Fruit fly (Drosophila melanogaster) whole organism, wandering third instar larva: ENCODE measurements around the gene CG11892.

Experiments
- Abd-B ChIP-seq: fragments of >200 bp; optimal IDR thresholded peaks from 2 replicates; lab custom pipeline; 2017; ENCODE audit warnings: missing biosample characterization, missing genetic modification characterization
- CG32264 ChIP-seq: fragments of 200-800 bp; sonication (Bioruptor generic); optimal IDR thresholded peaks from 2 replicates; lab custom pipeline; 2016; ENCODE audit warnings: missing biosample characterization, missing genetic modification characterization
- CG9705 ChIP-seq: fragments of 200-800 bp; sonication (Bioruptor generic); optimal IDR thresholded peaks from 2 replicates; lab custom pipeline; 2018; ENCODE audit warnings: missing biosample characterization, mild to moderate bottlenecking, missing genetic modification characterization
- CrebA ChIP-seq: fragments of 200-800 bp; sonication (Bioruptor generic); optimal IDR thresholded peaks from 2 replicates; lab custom pipeline; 2016; ENCODE audit warnings: missing biosample characterization, mild to moderate bottlenecking, missing genetic modification characterization, borderline replicate concordance
- Dfd ChIP-seq: fragments of >200 bp; optimal IDR thresholded peaks from 2 replicates; lab custom pipeline; 2017; ENCODE audit warnings: missing biosample characterization, missing genetic modification characterization
- Dif ChIP-seq: fragments of 200-275, 200-300 bp; sonication (Bioruptor generic); optimal IDR thresholded peaks from 2 replicates; lab custom pipeline; 2018; ENCODE audit warnings: missing biosample characterization, missing genetic modification characterization; ENCODE audit not compliant: partially characterized antibody
- GATAd ChIP-seq: sonication (Bioruptor generic); optimal IDR thresholded peaks from 2 replicates; lab custom pipeline; 2016; ENCODE audit warnings: missing biosample characterization, missing genetic modification characterization
- HLH106 ChIP-seq: fragments of 200-800 bp; optimal IDR thresholded peaks from 3 replicates; lab custom pipeline; 2019; ENCODE audit warnings: missing biosample characterization, mild to moderate bottlenecking, missing genetic modification characterization, moderate library complexity
- Hnf4 ChIP-seq: fragments of 200-800 bp; sonication (Bioruptor generic); optimal IDR thresholded peaks from 2 replicates; lab custom pipeline; 2016; ENCODE audit warnings: missing biosample characterization, mild to moderate bottlenecking, missing genetic modification characterization
- Hr78 ChIP-seq: fragments of >200 bp; optimal IDR thresholded peaks from 2 replicates; lab custom pipeline; 2017; ENCODE audit warnings: missing biosample characterization, missing genetic modification characterization
- Hr83 ChIP-seq: fragments of 200-300 bp; sonication (Bioruptor generic); optimal IDR thresholded peaks from 2 replicates; lab custom pipeline; 2016; ENCODE audit warnings: missing biosample characterization, mild to moderate bottlenecking, missing genetic modification characterization, moderate library complexity; ENCODE audit not compliant: poor library complexity, severe bottlenecking
- Jra ChIP-seq: sonication (Bioruptor generic); optimal IDR thresholded peaks from 2 replicates; lab custom pipeline; 2016; ENCODE audit warnings: missing biosample characterization, missing genetic modification characterization
- Mio ChIP-seq: sonication (Bioruptor generic); optimal IDR thresholded peaks from 2 replicates; lab custom pipeline; 2016; ENCODE audit warnings: missing biosample characterization, missing genetic modification characterization
- Myc ChIP-seq: fragments of >200 bp; optimal IDR thresholded peaks from 2 replicates; lab custom pipeline; 2017
- N ChIP-seq: fragments of >200 bp; optimal IDR thresholded peaks from 2 replicates; lab custom pipeline; 2018; ENCODE audit warnings: missing biosample characterization, missing external identifiers, missing genetic modification characterization
- OdsH ChIP-seq: fragments of 200-800 bp; sonication (Bioruptor generic); optimal IDR thresholded peaks from 2 replicates; lab custom pipeline; 2016; ENCODE audit warnings: missing biosample characterization, mild to moderate bottlenecking, missing genetic modification characterization
- Rel ChIP-seq, 2 experiments: fragments of 200-800 bp; sonication (Bioruptor generic) in 1 of 2; optimal IDR thresholded peaks; 2 replicates in 1 of 2; 3 replicates in 1 of 2; lab custom pipeline; 2016 to 2019; ENCODE audit warnings: mild to moderate bottlenecking in 2 of 2, missing biosample characterization in 2 of 2, missing genetic modification characterization in 2 of 2, moderate library complexity in 1 of 2
- Sp1 ChIP-seq: fragments of 200-800 bp; sonication (Bioruptor generic); optimal IDR thresholded peaks from 3 replicates; lab custom pipeline; 2019; ENCODE audit warnings: missing biosample characterization, mild to moderate bottlenecking, missing genetic modification characterization, moderate library complexity
- Vsx2 ChIP-seq: fragments of 200-300, 225-300 bp; sonication (Bioruptor generic); optimal IDR thresholded peaks from 2 replicates; lab custom pipeline; 2018; ENCODE audit warnings: missing biosample characterization, missing genetic modification characterization; ENCODE audit not compliant: partially characterized antibody
- br ChIP-seq: fragments of 200-800 bp; sonication (Bioruptor generic); optimal IDR thresholded peaks from 2 replicates; lab custom pipeline; 2016; ENCODE audit warnings: missing biosample characterization, missing genetic modification characterization
- brk ChIP-seq: fragments of 200-800 bp; sonication (Bioruptor generic); optimal IDR thresholded peaks from 2 replicates; lab custom pipeline; 2016; ENCODE audit warnings: missing biosample characterization, mild to moderate bottlenecking, missing genetic modification characterization
- dl ChIP-seq, 2 experiments: fragments of 175-275, 200-275 bp in 1 of 2; fragments of 200-275 bp in 1 of 2; sonication (Bioruptor generic); optimal IDR thresholded peaks; lab custom pipeline; 2018; ENCODE audit warnings: mild to moderate bottlenecking in 2 of 2, missing biosample characterization in 2 of 2, missing genetic modification characterization in 2 of 2, moderate library complexity in 2 of 2; ENCODE audit not compliant: partially characterized antibody in 2 of 2, insufficient read depth in 1 of 2
- dmrt93B ChIP-seq: fragments of 200-800 bp; sonication (Bioruptor generic); optimal IDR thresholded peaks from 2 replicates; lab custom pipeline; 2018; ENCODE audit warnings: missing biosample characterization, mild to moderate bottlenecking, missing genetic modification characterization
- dsf ChIP-seq: sonication (Bioruptor generic); optimal IDR thresholded peaks from 2 replicates; lab custom pipeline; 2016; ENCODE audit warnings: missing biosample characterization, missing genetic modification characterization, borderline replicate concordance
- ey ChIP-seq: fragments of 200-800 bp; sonication (Bioruptor generic); optimal IDR thresholded peaks from 2 replicates; lab custom pipeline; 2016; ENCODE audit warnings: missing biosample characterization, missing genetic modification characterization
- foxo ChIP-seq, 2 experiments: fragments of 200-800 bp; sonication (Bioruptor generic); optimal IDR thresholded peaks; 2 replicates in 1 of 2; 3 replicates in 1 of 2; lab custom pipeline; 2016 to 2017; ENCODE audit warnings: missing biosample characterization in 2 of 2, missing genetic modification characterization in 2 of 2
- fru ChIP-seq: fragments of 200-800 bp; sonication (Bioruptor generic); optimal IDR thresholded peaks from 3 replicates; lab custom pipeline; 2016; ENCODE audit warnings: missing biosample characterization, mild to moderate bottlenecking, missing genetic modification characterization
- h ChIP-seq: fragments of 200-800 bp; sonication (Bioruptor generic); optimal IDR thresholded peaks from 3 replicates; lab custom pipeline; 2016; ENCODE audit warnings: missing biosample characterization, mild to moderate bottlenecking, missing genetic modification characterization
- jim ChIP-seq: fragments of 175-275, 200-325 bp; sonication (Bioruptor generic); optimal IDR thresholded peaks from 2 replicates; lab custom pipeline; 2016; ENCODE audit warnings: missing biosample characterization, mild to moderate bottlenecking, missing genetic modification characterization
- lola ChIP-seq: fragments of >200 bp; optimal IDR thresholded peaks from 2 replicates; lab custom pipeline; 2017; ENCODE audit warnings: missing biosample characterization, missing genetic modification characterization
- pan ChIP-seq: fragments of >200 bp; optimal IDR thresholded peaks from 2 replicates; lab custom pipeline; 2017
- psq ChIP-seq: fragments of 200-800 bp; sonication (Bioruptor generic); optimal IDR thresholded peaks from 3 replicates; lab custom pipeline; 2017; ENCODE audit warnings: missing biosample characterization, mild to moderate bottlenecking, missing genetic modification characterization, moderate library complexity
- rgr ChIP-seq: fragments of 200-800 bp; sonication (Bioruptor generic); optimal IDR thresholded peaks from 3 replicates; lab custom pipeline; 2016; ENCODE audit warnings: missing biosample characterization, mild to moderate bottlenecking, missing genetic modification characterization
- sage ChIP-seq: fragments of 200-800 bp; sonication (Bioruptor generic); optimal IDR thresholded peaks from 2 replicates; lab custom pipeline; 2016; ENCODE audit warnings: missing biosample characterization, mild to moderate bottlenecking, missing genetic modification characterization
- sv ChIP-seq: fragments of 200-800 bp; sonication (Bioruptor generic); optimal IDR thresholded peaks from 3 replicates; lab custom pipeline; 2016; ENCODE audit warnings: missing biosample characterization, missing genetic modification characterization
- tai ChIP-seq: sonication (Bioruptor generic); optimal IDR thresholded peaks from 2 replicates; lab custom pipeline; 2016; ENCODE audit warnings: missing biosample characterization, missing genetic modification characterization
- usp ChIP-seq: fragments of >200 bp; optimal IDR thresholded peaks from 2 replicates; lab custom pipeline; 2017; ENCODE audit warnings: missing biosample characterization, missing genetic modification characterization
- woc ChIP-seq: sonication (Bioruptor generic); optimal IDR thresholded peaks from 2 replicates; lab custom pipeline; 2016; ENCODE audit warnings: missing biosample characterization, mild to moderate bottlenecking, missing genetic modification characterization

CG11892 gene

DNA sequence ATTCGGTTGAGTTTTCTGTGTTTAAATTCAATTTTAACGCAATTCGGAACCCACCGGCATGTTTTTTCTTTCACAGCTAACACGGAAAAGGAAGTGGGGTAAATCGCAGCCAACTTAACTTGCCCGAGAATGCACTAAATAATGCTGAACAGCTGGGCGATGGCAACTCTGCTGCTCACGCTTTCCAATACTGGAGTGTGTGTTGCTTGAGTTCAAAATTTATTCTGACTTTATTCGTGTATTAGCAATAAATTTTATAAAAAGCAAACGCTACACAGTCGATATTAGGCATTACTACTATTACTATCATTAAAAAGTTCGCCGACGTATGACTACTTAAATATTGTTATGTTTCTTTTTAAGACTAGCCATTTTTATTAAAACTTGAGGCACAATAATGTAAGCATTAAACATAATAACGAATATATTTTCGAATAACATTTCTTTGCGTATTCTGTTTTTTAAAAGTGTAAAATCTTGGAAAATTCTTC is 33.9 kb upstream of the CG11892 start, which contains the start of the genes RpS27 and Nup37:
Gene RpS27, minus strand, starts transcription at position 136 of the 491 bp plus-strand sequence.
Gene Nup37, plus strand, starts transcription at position 280 of the 491 bp plus-strand sequence.
- TF ChIP-seq Myc (lab: Kevin White, UChicago) (peak; percentile 25), Hr83 (GFP tag; lab: Kevin White, UChicago) (peak; percentile 99), sv (GFP tag; lab: Kevin White, UChicago) (peak; percentile 96), dsf (peak; percentile 79), Jra (GFP tag; lab: Kevin White, UChicago) (no peak), psq (GFP tag; lab: Kevin White, UChicago) (peak; percentile 89), dl (GFP tag; optimal IDR thresholded peaks at IDR 0.05; lab: Kevin White, UChicago; ENCODE audit: insufficient read depth in 1 of 2, partially characterized antibody in 2 of 2) (no peak), usp (no peak), Hr78 (no peak), CrebA (GFP tag; lab: Kevin White, UChicago) (no peak), Dfd (GFP tag; lab: Kevin White, UChicago) (no peak), ey (GFP tag; lab: Kevin White, UChicago) (peak; percentile 90), CG9705 (peak; percentile 99), Mio (peak; percentile 92), woc (GFP tag; lab: Kevin White, UChicago) (peak; percentile 77), dmrt93B (GFP tag; lab: Kevin White, UChicago) (peak; percentile 99), N (GFP tag; lab: Kevin White, UChicago) (no peak), Sp1 (peak; percentile 97), sage (GFP tag; lab: Kevin White, UChicago) (peak; percentile 66), tai (GFP tag; lab: Kevin White, UChicago) (no peak), lola (GFP tag; lab: Kevin White, UChicago) (no peak), jim (peak; percentile 7), HLH106 (tag; lab: Kevin White, UChicago) (peak; percentile 96), Rel (GFP tag; optimal IDR thresholded peaks at IDR 0.05; lab: Kevin White, UChicago) (peak; percentile 53), Rel (tag; optimal IDR thresholded peaks at IDR 0.05; lab: Kevin White, UChicago) (peak; percentile 83), fru (peak; percentile 96), pan (lab: Kevin White, UChicago) (no peak), Vsx2 (GFP tag; lab: Kevin White, UChicago) (no peak), OdsH (GFP tag; lab: Kevin White, UChicago) (peak; percentile 95), CG32264 (GFP tag; lab: Kevin White, UChicago) (peak; percentile 91), h (GFP tag; lab: Kevin White, UChicago) (peak; percentile 96), Hnf4 (GFP tag; lab: Kevin White, UChicago) (no peak), brk (GFP tag; lab: Kevin White, UChicago) (no peak), br (peak; percentile 98), GATAd (peak; percentile 89), foxo (GFP tag; optimal IDR thresholded peaks at IDR 0.05; lab: Kevin White, UChicago) (peak; percentile 81 to 97), rgr (GFP tag; lab: Kevin White, UChicago) (peak; percentile 99), Dif (GFP tag; lab: Kevin White, UChicago) (no peak), Abd-B (GFP tag; lab: Kevin White, UChicago) (no peak)

DNA sequence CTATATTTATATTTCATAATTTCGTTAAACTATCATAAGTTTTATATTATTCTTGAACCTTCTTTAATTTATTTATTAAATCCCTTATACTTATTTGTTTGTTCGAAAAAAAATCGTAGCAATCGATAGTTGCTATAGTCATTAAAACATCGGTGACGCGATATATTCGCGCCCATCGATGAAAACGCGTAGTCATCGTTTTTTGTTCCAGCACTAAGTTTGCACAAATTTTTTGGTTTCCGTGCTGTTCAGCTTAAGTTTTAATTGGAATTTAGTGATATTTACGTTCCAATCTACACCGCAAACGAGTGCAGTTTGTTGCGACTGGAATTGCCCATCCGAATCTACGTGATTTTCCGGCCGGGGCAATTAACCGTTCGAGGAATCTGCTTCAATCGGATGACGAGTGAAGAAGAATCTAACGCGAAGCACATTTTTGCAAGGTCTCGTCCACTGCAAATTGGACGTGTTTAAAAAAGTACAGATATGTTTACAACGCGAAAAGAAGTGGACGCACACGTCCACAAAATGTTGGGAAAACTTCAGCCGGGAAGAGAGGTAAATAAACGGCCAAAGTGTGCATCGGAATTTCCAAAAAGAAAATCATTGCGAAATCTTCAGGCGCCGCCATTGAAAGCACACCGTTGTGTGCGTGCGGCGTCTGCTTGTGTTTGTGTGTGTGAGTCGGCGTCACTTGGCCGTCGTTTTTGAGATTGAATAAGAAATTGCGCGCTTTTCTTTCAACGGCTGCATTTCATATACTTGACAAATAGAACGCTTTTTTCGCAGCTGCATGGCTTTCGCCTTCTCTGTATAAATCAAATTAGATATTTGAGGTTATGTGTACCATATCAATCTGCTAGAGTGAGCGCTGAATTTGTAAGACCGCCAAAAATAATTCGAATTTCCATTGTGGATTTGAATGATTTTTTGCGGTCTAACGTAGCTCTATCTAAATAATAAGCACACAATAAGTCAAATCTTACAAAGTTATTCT is 31.9 kb upstream of the CG11892 start, which contains the start of gene Nup358:
Gene Nup358, plus strand, starts transcription at position 204 of the 997 bp plus-strand sequence.
- peak; percentile 5 for TF ChIP-seq Sp1
- no peak for TF ChIP-seq N (GFP tag; lab: Kevin White, UChicago)
- TF ChIP-seq Rel (GFP tag; optimal IDR thresholded peaks at IDR 0.05; lab: Kevin White, UChicago), result no peak
- peak; percentile 18 for TF ChIP-seq Rel (tag; optimal IDR thresholded peaks at IDR 0.05; lab: Kevin White, UChicago)
